Worm (Caenorhabditis elegans) whole organism, L1 larva: ENCODE measurements around the gene zip-1.
A peak's percentile ranks its signal among the peaks of the same experiment; 100 is the strongest.

Experiments
- C04F5.9 ChIP-seq: sonication (generic microtip); optimal IDR thresholded peaks from 2 replicates; lab custom pipeline; 2016; ENCODE audit warnings: missing genetic modification characterization, missing compliant biosample characterization
- C16A3.4 ChIP-seq: fragments of 150-350 bp; optimal IDR thresholded peaks from 2 replicates; lab custom pipeline; 2014; ENCODE audit warnings: missing biosample characterization, missing genetic modification characterization
- F16B12.6 ChIP-seq: fragments of 150-350 bp; optimal IDR thresholded peaks from 2 replicates; lab custom pipeline; 2014; ENCODE audit warnings: missing biosample characterization, missing genetic modification characterization
- aly-2 ChIP-seq: fragments of 150-350 bp; optimal IDR thresholded peaks from 2 replicates; lab custom pipeline; 2014; ENCODE audit warnings: missing biosample characterization, missing genetic modification characterization
- blmp-1 ChIP-seq: fragments of 150-350 bp; optimal IDR thresholded peaks from 2 replicates; lab custom pipeline; 2014; ENCODE audit warnings: missing biosample characterization, missing genetic modification characterization
- ceh-8 ChIP-seq: fragments of 200-800 bp; sonication (Bioruptor generic); optimal IDR thresholded peaks from 2 replicates; lab custom pipeline; 2018; ENCODE audit warnings: mild to moderate bottlenecking, missing genetic modification characterization, moderate library complexity, missing compliant biosample characterization
- ceh-82 ChIP-seq, 3 experiments: fragments of 150-350 bp in 1 of 3; sonication (generic microtip) in 2 of 3; optimal IDR thresholded peaks; 2 replicates each; lab custom pipeline; 2014 to 2017; ENCODE audit warnings: missing biosample characterization in 3 of 3, missing genetic modification characterization in 3 of 3
- ces-1 ChIP-seq: fragments of 150-350 bp; optimal IDR thresholded peaks from 2 replicates; lab custom pipeline; 2014; ENCODE audit warnings: missing biosample characterization, missing genetic modification reagents, missing genetic modification characterization
- dpl-1 ChIP-seq, 3 experiments: fragments of 150-350 bp in 2 of 3; sonication (generic microtip) in 1 of 3; optimal IDR thresholded peaks; 2 replicates each; lab custom pipeline; 2014 to 2017; ENCODE audit warnings: missing biosample characterization in 3 of 3, missing genetic modification characterization in 3 of 3, missing genetic modification reagents in 3 of 3
- dsc-1 ChIP-seq: sonication (generic microtip); optimal IDR thresholded peaks from 2 replicates; lab custom pipeline; 2016; ENCODE audit warnings: mild to moderate bottlenecking, missing genetic modification characterization, missing compliant biosample characterization
- efl-1 ChIP-seq, 4 experiments: fragments of 150-350 bp; optimal IDR thresholded peaks in 3 of 4; peaks in 1 of 4; 1 replicate in 1 of 4; 2 replicates in 3 of 4; lab custom pipeline; 2014; ENCODE audit warnings: missing biosample characterization in 2 of 4, missing genetic modification characterization in 2 of 4, missing genetic modification reagents in 2 of 4
- egl-13 ChIP-seq: sonication (generic microtip); optimal IDR thresholded peaks from 2 replicates; lab custom pipeline; 2016; ENCODE audit warnings: missing genotype, missing genetic modification reagents, missing genetic modification characterization, missing compliant biosample characterization
- elt-3 ChIP-seq, 6 experiments: fragments of 150-350 bp in 1 of 6; sonication (generic microtip); optimal IDR thresholded peaks; 2 replicates each; lab custom pipeline; 2017 to 2018; ENCODE audit warnings: missing biosample characterization in 6 of 6, missing genetic modification characterization in 6 of 6, inconsistent platforms in 1 of 6
- fkh-10 ChIP-seq: sonication (generic microtip); optimal IDR thresholded peaks from 2 replicates; lab custom pipeline; 2017; ENCODE audit warnings: missing biosample characterization, missing genetic modification reagents, missing genetic modification characterization
- fkh-8 ChIP-seq: sonication (generic microtip); optimal IDR thresholded peaks from 2 replicates; lab custom pipeline; 2016; ENCODE audit warnings: mild to moderate bottlenecking, missing genetic modification characterization, missing compliant biosample characterization
- fos-1 ChIP-seq: fragments of 150-350 bp; optimal IDR thresholded peaks from 2 replicates; lab custom pipeline; 2014; ENCODE audit warnings: missing biosample characterization, missing genetic modification characterization
- hlh-17 ChIP-seq: fragments of 200-800 bp; sonication (Bioruptor generic); optimal IDR thresholded peaks from 2 replicates; lab custom pipeline; 2018; ENCODE audit warnings: missing genetic modification characterization, mild to moderate bottlenecking, missing compliant biosample characterization, moderate library complexity, borderline replicate concordance
- hpl-2 ChIP-seq: fragments of 150-350 bp; optimal IDR thresholded peaks from 2 replicates; lab custom pipeline; 2014; ENCODE audit warnings: missing biosample characterization, missing genetic modification reagents, missing genetic modification characterization
- irx-1 ChIP-seq: sonication (generic microtip); optimal IDR thresholded peaks from 2 replicates; lab custom pipeline; 2016; ENCODE audit warnings: missing genetic modification characterization, missing compliant biosample characterization
- isw-1 ChIP-seq: fragments of 200-800 bp; sonication (Bioruptor generic); IDR thresholded peaks from 2 replicates; pipeline ENCODE4 v1.3.6; 2022; ENCODE audit warnings: missing genetic modification characterization, missing compliant biosample characterization
- jun-1 ChIP-seq: fragments of 150-350 bp; optimal IDR thresholded peaks from 2 replicates; lab custom pipeline; 2014; ENCODE audit warnings: missing biosample characterization, missing genetic modification reagents, missing genetic modification characterization
- lin-13 ChIP-seq: fragments of 150-350 bp; optimal IDR thresholded peaks from 2 replicates; lab custom pipeline; 2014; ENCODE audit warnings: missing biosample characterization, missing genetic modification reagents, missing genetic modification characterization
- lin-14 ChIP-seq: fragments of 200-800 bp; sonication (Bioruptor generic); optimal IDR thresholded peaks from 2 replicates; lab custom pipeline; 2018; ENCODE audit warnings: mild to moderate bottlenecking, missing genetic modification characterization, moderate library complexity, missing compliant biosample characterization
- lin-15B ChIP-seq: fragments of 150-350 bp; sonication (generic microtip); optimal IDR thresholded peaks from 3 replicates; lab custom pipeline; 2014; ENCODE audit warnings: missing biosample characterization, missing genetic modification characterization
- lin-35 ChIP-seq, 2 experiments: fragments of 150-350 bp; optimal IDR thresholded peaks; 2 replicates each; lab custom pipeline; 2014; ENCODE audit warnings: missing biosample characterization in 2 of 2, missing genetic modification characterization in 2 of 2, missing genetic modification reagents in 2 of 2
- lsy-2 ChIP-seq, 2 experiments: fragments of 150-350 bp; optimal IDR thresholded peaks; 2 replicates each; lab custom pipeline; 2014; ENCODE audit warnings: missing biosample characterization in 2 of 2, missing genetic modification characterization in 2 of 2
- mdl-1 ChIP-seq, 2 experiments: fragments of 150-350 bp; optimal IDR thresholded peaks; 2 replicates each; lab custom pipeline; 2014 to 2017; ENCODE audit warnings: missing biosample characterization in 2 of 2, missing genetic modification characterization in 2 of 2, inconsistent platforms in 1 of 2
- mep-1 ChIP-seq: fragments of 150-350 bp; optimal IDR thresholded peaks from 2 replicates; lab custom pipeline; 2014; ENCODE audit warnings: missing biosample characterization, missing genetic modification characterization
- nhr-12 ChIP-seq: sonication (generic microtip); optimal IDR thresholded peaks from 2 replicates; lab custom pipeline; 2017; ENCODE audit warnings: missing biosample characterization, missing genetic modification characterization
- nhr-19 ChIP-seq: fragments of 200-800 bp; sonication (Bioruptor generic); conservative IDR thresholded peaks from 2 replicates; pipeline ENCODE4 v1.3.6; 2022; ENCODE audit warnings: missing genetic modification characterization, missing compliant biosample characterization
- nhr-20 ChIP-seq: sonication (generic microtip); optimal IDR thresholded peaks from 2 replicates; lab custom pipeline; 2016; ENCODE audit warnings: mild to moderate bottlenecking, missing genetic modification characterization, missing compliant biosample characterization
- nhr-237 ChIP-seq: fragments of 150-350 bp; optimal IDR thresholded peaks from 2 replicates; lab custom pipeline; 2014; ENCODE audit warnings: missing biosample characterization, missing genetic modification characterization
- nhr-47 ChIP-seq: sonication (generic microtip); optimal IDR thresholded peaks from 2 replicates; lab custom pipeline; 2016; ENCODE audit warnings: mild to moderate bottlenecking, missing genetic modification characterization, moderate library complexity, missing compliant biosample characterization
- nhr-71 ChIP-seq: sonication (generic microtip); optimal IDR thresholded peaks from 2 replicates; lab custom pipeline; 2016; ENCODE audit warnings: mild to moderate bottlenecking, missing genetic modification characterization, moderate library complexity, missing compliant biosample characterization
- nhr-77 ChIP-seq: fragments of 150-350 bp; optimal IDR thresholded peaks from 2 replicates; lab custom pipeline; 2014; ENCODE audit warnings: missing biosample characterization, missing genetic modification characterization
- nhr-85 ChIP-seq: sonication (generic microtip); peaks from one replicate; lab custom pipeline; 2016; ENCODE audit warnings: missing genetic modification characterization, inconsistent platforms, missing compliant biosample characterization
- nhr-90 ChIP-seq: sonication (generic microtip); optimal IDR thresholded peaks from 2 replicates; lab custom pipeline; 2016; ENCODE audit warnings: mild to moderate bottlenecking, missing genetic modification characterization, missing compliant biosample characterization; ENCODE audit not compliant: poor library complexity
- pag-3 ChIP-seq: sonication (generic microtip); optimal IDR thresholded peaks from 2 replicates; lab custom pipeline; 2017; ENCODE audit warnings: missing genetic modification characterization, mild to moderate bottlenecking, missing compliant biosample characterization, antibody characterized with exemption, borderline replicate concordance; ENCODE audit not compliant: insufficient read depth
- rnt-1 ChIP-seq: sonication (generic microtip); optimal IDR thresholded peaks from 2 replicates; lab custom pipeline; 2016; ENCODE audit warnings: mild to moderate bottlenecking, missing genetic modification characterization, moderate library complexity, missing compliant biosample characterization
- skn-1 ChIP-seq: fragments of 150-350 bp; optimal IDR thresholded peaks from 2 replicates; lab custom pipeline; 2014; ENCODE audit warnings: missing biosample characterization, missing genetic modification characterization
- snpc-4 ChIP-seq: fragments of 150-350 bp; optimal IDR thresholded peaks from 2 replicates; lab custom pipeline; 2014; ENCODE audit warnings: missing biosample characterization, missing genetic modification characterization
- snu-23 ChIP-seq: sonication (generic microtip); optimal IDR thresholded peaks from 2 replicates; lab custom pipeline; 2016; ENCODE audit warnings: missing genetic modification characterization, missing compliant biosample characterization
- swsn-7 ChIP-seq: sonication (generic microtip); optimal IDR thresholded peaks from 2 replicates; lab custom pipeline; 2016; ENCODE audit warnings: missing genetic modification characterization, missing compliant biosample characterization
- tbx-2 ChIP-seq: sonication (generic microtip); optimal IDR thresholded peaks from 2 replicates; lab custom pipeline; 2016; ENCODE audit warnings: missing genetic modification characterization, missing compliant biosample characterization
- unc-130 ChIP-seq: fragments of 150-350 bp; optimal IDR thresholded peaks from 2 replicates; lab custom pipeline; 2017; ENCODE audit warnings: missing biosample characterization, missing genetic modification characterization, inconsistent platforms
- unc-30 ChIP-seq: sonication (generic microtip); optimal IDR thresholded peaks from 2 replicates; lab custom pipeline; 2017; ENCODE audit warnings: missing biosample characterization, missing genetic modification characterization
- unc-86 ChIP-seq: sonication (generic microtip); optimal IDR thresholded peaks from 2 replicates; lab custom pipeline; 2016; ENCODE audit warnings: missing genetic modification characterization, missing compliant biosample characterization
- vab-15 ChIP-seq: sonication (generic microtip); optimal IDR thresholded peaks from 2 replicates; lab custom pipeline; 2017; ENCODE audit warnings: missing genotype, mild to moderate bottlenecking, missing genetic modification characterization, missing compliant biosample characterization
- xbp-1 ChIP-seq: sonication (generic microtip); optimal IDR thresholded peaks from 2 replicates; lab custom pipeline; 2016; ENCODE audit warnings: missing genetic modification characterization, missing compliant biosample characterization
- ztf-11 ChIP-seq, 2 experiments: sonication (generic microtip); optimal IDR thresholded peaks; 2 replicates each; lab custom pipeline; 2016 to 2017; ENCODE audit warnings: missing genetic modification characterization in 2 of 2, missing biosample characterization in 1 of 2, missing compliant biosample characterization in 1 of 2
- ztf-4 ChIP-seq: fragments of 150-350 bp; optimal IDR thresholded peaks from 2 replicates; lab custom pipeline; 2014; ENCODE audit warnings: missing biosample characterization, missing genetic modification characterization

Gene zip-1

ce11 chrIII:12335400-12335994, 2.0 kb downstream of the zip-1 start:
- TF ChIP-seq nhr-20 (tag; lab: Kevin White, UChicago) (peak; percentile 92), skn-1 (peak; percentile 69), ceh-8 (GFP tag; lab: Kevin White, UChicago) (no peak), rnt-1 (tag; lab: Kevin White, UChicago) (peak; percentile 69), mep-1 (tag; lab: Kevin White, UChicago) (peak; percentile 58), fkh-10 (GFP tag; lab: Kevin White, UChicago) (peak; percentile 21), F16B12.6 (tag; lab: Kevin White, UChicago) (peak; percentile 33), nhr-47 (peak; percentile 67), swsn-7 (tag; lab: Kevin White, UChicago) (peak; percentile 68), lin-14 (GFP tag; lab: Kevin White, UChicago) (peak; percentile 92), nhr-19 (peak; percentile 59), ceh-82 (tag; optimal IDR thresholded peaks at IDR 0.05; lab: Kevin White, UChicago) (peak in 2 of 3 experiments; percentile 46 to 67), lin-15B (peak; percentile 9), elt-3 (tag; optimal IDR thresholded peaks at IDR 0.05; lab: Kevin White, UChicago) (peak in 4 of 6 experiments; percentile 20 to 66 (median 55)), lin-35 (GFP tag; optimal IDR thresholded peaks at IDR 0.05; lab: Kevin White, UChicago) (peak; percentile 73 to 80), jun-1 (tag; lab: Kevin White, UChicago) (peak; percentile 78), nhr-71 (tag; lab: Kevin White, UChicago) (peak; percentile 92), vab-15 (tag; lab: Kevin White, UChicago) (no peak), ztf-4 (tag; lab: Kevin White, UChicago) (peak; percentile 44), hlh-17 (GFP tag; lab: Kevin White, UChicago) (no peak), hpl-2 (GFP tag; lab: Kevin White, UChicago) (no peak), dsc-1 (tag; lab: Kevin White, UChicago) (peak; percentile 16), nhr-12 (tag; lab: Kevin White, UChicago) (no peak), mdl-1 (tag; optimal IDR thresholded peaks at IDR 0.05; lab: Kevin White, UChicago) (peak in 1 of 2 experiments; percentile 69), tbx-2 (tag; lab: Kevin White, UChicago) (peak; percentile 78), ces-1 (GFP tag; lab: Kevin White, UChicago) (no peak), lin-13 (GFP tag; lab: Kevin White, UChicago) (peak; percentile 41), dpl-1 (GFP tag; optimal IDR thresholded peaks at IDR 0.05; lab: Kevin White, UChicago) (peak; percentile 63 to 67 (median 63)), pag-3 (tag; lab: Kevin White, UChicago) (peak; percentile 46), snpc-4 (tag; lab: Kevin White, UChicago) (peak; percentile 48), fos-1 (tag; lab: Kevin White, UChicago) (peak; percentile 51), nhr-90 (tag; lab: Kevin White, UChicago) (peak; percentile 76), fkh-8 (peak; percentile 41), blmp-1 (tag; lab: Kevin White, UChicago) (peak; percentile 88), ztf-11 (tag; optimal IDR thresholded peaks at IDR 0.05; lab: Kevin White, UChicago) (no peak), nhr-85 (tag; lab: Kevin White, UChicago) (peak; percentile 93), snu-23 (GFP tag; lab: Kevin White, UChicago) (peak; percentile 88), C04F5.9 (tag; lab: Kevin White, UChicago) (no peak), irx-1 (tag; lab: Kevin White, UChicago) (peak; percentile 76), xbp-1 (tag; lab: Kevin White, UChicago) (peak; percentile 58), nhr-237 (tag; lab: Kevin White, UChicago) (peak; percentile 25), aly-2 (tag; lab: Kevin White, UChicago) (peak; percentile 4), efl-1 (optimal IDR thresholded peaks at IDR 0.05; lab: Kevin White, UChicago) (peak; percentile 76), efl-1 (GFP tag; optimal IDR thresholded peaks at IDR 0.05 in 1 of 2; lab: Kevin White, UChicago) (peak; percentile 59 to 94), isw-1 (GFP tag; lab: Robert Waterston, UW) (peak; percentile 19; the same call in 1 of the 2 replicates), unc-130 (tag; lab: Kevin White, UChicago) (peak; percentile 73), unc-30 (tag; lab: Kevin White, UChicago) (no peak), lsy-2 (tag; optimal IDR thresholded peaks at IDR 0.05; lab: Kevin White, UChicago) (peak; percentile 75 to 82), unc-86 (no peak), nhr-77 (tag; lab: Kevin White, UChicago) (peak; percentile 73), C16A3.4 (tag; lab: Kevin White, UChicago) (peak; percentile 44), egl-13 (tag; lab: Kevin White, UChicago) (no peak)
